Worm (Caenorhabditis elegans) whole organism, late embryonic: Measurements from ENCODE around the gene nspb-7.

Source experiments
- elt-2 ChIP-seq: sonication (generic microtip); optimal IDR thresholded peaks from 2 replicates; lab custom pipeline; 2016; ENCODE audit warnings: missing genetic modification reagents, missing genetic modification characterization, missing compliant biosample characterization
- hlh-6 ChIP-seq: sonication (generic microtip); optimal IDR thresholded peaks from 2 replicates; lab custom pipeline; 2016; ENCODE audit warnings: missing genotype, missing genetic modification characterization, missing compliant biosample characterization
- madf-2 ChIP-seq: sonication (generic microtip); optimal IDR thresholded peaks from 2 replicates; lab custom pipeline; 2017; ENCODE audit warnings: missing genetic modification characterization, missing compliant biosample characterization
- mec-3 ChIP-seq: sonication (generic microtip); optimal IDR thresholded peaks from 2 replicates; lab custom pipeline; 2016; ENCODE audit warnings: borderline replicate concordance, missing genetic modification characterization, missing compliant biosample characterization
- nfya-1 ChIP-seq: sonication (generic microtip); optimal IDR thresholded peaks from 2 replicates; lab custom pipeline; 2017; ENCODE audit warnings: missing genetic modification characterization, mild to moderate bottlenecking, missing compliant biosample characterization, antibody characterized with exemption, moderate library complexity
- nhr-11 ChIP-seq: fragments of 150-350 bp; optimal IDR thresholded peaks from 2 replicates; lab custom pipeline; 2014; ENCODE audit warnings: missing biosample characterization, missing genetic modification characterization
- odd-2 ChIP-seq: sonication (generic microtip); optimal IDR thresholded peaks from 2 replicates; lab custom pipeline; 2017; ENCODE audit warnings: antibody characterized with exemption, mild to moderate bottlenecking, missing genetic modification characterization, missing compliant biosample characterization

ce11 chrII:14606172-14606571 is 28.1 kb downstream of the nspb-7 start, which contains the start of gene arl-3:
- no peak for TF ChIP-seq odd-2 (tag; lab: Kevin White, UChicago)
- no peak for TF ChIP-seq nhr-11 (tag; lab: Kevin White, UChicago)
- no peak for TF ChIP-seq elt-2 (tag; lab: Kevin White, UChicago)
- TF ChIP-seq nfya-1 (tag; lab: Kevin White, UChicago) = no peak
- no peak for TF ChIP-seq mec-3 (tag; lab: Kevin White, UChicago)
- TF ChIP-seq hlh-6 = no peak
- no peak for TF ChIP-seq madf-2 (tag; lab: Kevin White, UChicago)
